Worm (Caenorhabditis elegans): ENCODE measurements around the gene misc-1.
A peak's percentile ranks its signal among the peaks of the same experiment; 100 is the strongest.
"Not testable (repeated sequence)": the region's sequence is repeated elsewhere in the genome, so short reads cannot be mapped to it uniquely, and the experiment has no call there.

Gene misc-1

ce11 chrII:255124-255523 is 31.3 kb upstream of the misc-1 start (continued):
- TF ChIP-seq unc-62 (GFP tag; optimal IDR thresholded peaks at IDR 0.05) (no peak), ceh-100 (GFP tag; IDR thresholded peaks at IDR 0.05) (peak; percentile 86), egrh-3 (GFP tag; IDR thresholded peaks at IDR 0.05) (peak; percentile 44), madf-10 (tag; optimal IDR thresholded peaks at IDR 0.05) (peak; percentile 80), F10E7.11 (tag; optimal IDR thresholded peaks at IDR 0.05) (no peak), K12H6.12 (tag; optimal IDR thresholded peaks at IDR 0.05) (peak; percentile 84), attf-3 (GFP tag; conservative IDR thresholded peaks at IDR 0.05) (peak; percentile 80), Y53F4B.3 (GFP tag; IDR thresholded peaks at IDR 0.05) (peak; percentile 63; the same call in 1 of the 2 replicates), lin-40 (tag; optimal IDR thresholded peaks at IDR 0.05) (peak; percentile 94), nhr-179 (tag; optimal IDR thresholded peaks at IDR 0.05) (no peak), hsf-1 (GFP tag; IDR thresholded peaks at IDR 0.05) (no peak), lsy-27 (tag; optimal IDR thresholded peaks at IDR 0.05; ENCODE audit: borderline replicate concordance, insufficient read depth) (peak; percentile 66), Y53G8AR.9 (GFP tag; conservative IDR thresholded peaks at IDR 0.05) (peak; percentile 91), rpc-1 (optimal IDR thresholded peaks at IDR 0.05) (peak; percentile 51), rpc-1 (tag; optimal IDR thresholded peaks at IDR 0.05) (no peak), snpc-3.4 (tag; optimal IDR thresholded peaks at IDR 0.05) (peak; percentile 77), T26A5.8 (tag; optimal IDR thresholded peaks at IDR 0.05) (no peak), pbrm-1 (GFP tag; IDR thresholded peaks at IDR 0.05) (peak; percentile 94)

ce11 chrII:255753-256152 is 30.7 kb upstream of the misc-1 start:
- TF ChIP-seq snpc-4 (GFP tag; optimal IDR thresholded peaks at IDR 0.05), result not testable (repeated sequence)
- peak in 2 of 4 experiments; percentile 84 to 91 for TF ChIP-seq snpc-4 (tag; optimal IDR thresholded peaks at IDR 0.05)

- TF ChIP-seq ceh-27 (GFP tag; optimal IDR thresholded peaks at IDR 0.05) (no peak), ZK185.1 (tag; optimal IDR thresholded peaks at IDR 0.05; ENCODE audit: poor library complexity, severe bottlenecking) (no peak), K12H6.12 (tag; optimal IDR thresholded peaks at IDR 0.05) (no peak), ztf-22 (GFP tag; optimal IDR thresholded peaks at IDR 0.05) (no peak), chd-7 (tag; optimal IDR thresholded peaks at IDR 0.05) (no peak), xnd-1 (tag; optimal IDR thresholded peaks at IDR 0.05) (no peak), tbp1 (GFP tag; optimal IDR thresholded peaks at IDR 0.05) (no peak), B0261.1 (tag; optimal IDR thresholded peaks at IDR 0.05) (no peak), T07F8.4 (tag; optimal IDR thresholded peaks at IDR 0.05) (no peak), sea-2 (GFP tag; IDR thresholded peaks at IDR 0.05) (no peak), F22D6.2 (tag; optimal IDR thresholded peaks at IDR 0.05) (no peak), nhr-27 (tag; optimal IDR thresholded peaks at IDR 0.05) (no peak), attf-3 (GFP tag; conservative IDR thresholded peaks at IDR 0.05) (no peak), tlf-1 (GFP tag; optimal IDR thresholded peaks at IDR 0.05) (no peak)
Measured at ce11 chrII:257519-257918, 28.9 kb upstream of the misc-1 start, which contains the start of gene cat-2. Gene cat-2 (plus strand): TSS chrII:257819.

- TF ChIP-seq dpff-1 (tag; optimal IDR thresholded peaks at IDR 0.05), result no peak
- TF ChIP-seq F52B5.7 (tag; optimal IDR thresholded peaks at IDR 0.05), result no peak
- no peak for TF ChIP-seq ztf-6 (GFP tag; IDR thresholded peaks at IDR 0.05)
- no peak for TF ChIP-seq mxl-1 (tag; optimal IDR thresholded peaks at IDR 0.05)
- no peak for TF ChIP-seq T07F8.4 (tag; optimal IDR thresholded peaks at IDR 0.05)
- TF ChIP-seq snpc-3.4 (tag; optimal IDR thresholded peaks at IDR 0.05), result no peak
- no peak for TF ChIP-seq nhr-80 (tag; optimal IDR thresholded peaks at IDR 0.05)
- TF ChIP-seq xnd-1 (tag; optimal IDR thresholded peaks at IDR 0.05), result no peak
Measured at ce11 chrII:263563-263962, 22.9 kb upstream of the misc-1 start, which contains the start of gene scc-2. Gene scc-2 (minus strand): TSS chrII:263663.

All from whole organism, young adult.